Worm (Caenorhabditis elegans): ENCODE measurements around the gene gip-1.

gip-1 gene

DNA sequence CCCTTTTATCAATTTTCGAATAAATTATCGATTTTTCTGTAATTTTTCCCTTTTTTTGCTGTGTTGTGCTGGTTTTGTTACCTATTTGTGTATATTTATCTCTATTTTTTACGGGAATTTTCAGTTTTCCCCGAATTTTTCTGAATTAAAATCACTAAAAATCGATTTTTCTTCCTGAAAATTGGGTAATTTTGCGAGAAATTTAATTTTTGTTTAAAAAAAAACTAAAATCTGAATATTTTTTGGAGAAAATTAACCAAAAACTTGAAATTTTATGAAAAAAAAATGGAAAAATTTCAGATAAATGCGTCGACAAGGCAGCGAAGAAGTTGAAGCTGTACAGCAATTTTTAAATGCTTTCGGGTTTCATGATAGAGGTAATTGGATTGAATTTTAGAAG, at the start of gene gip-1:
TSS of gene gip-1 (plus strand) at position 301 of the 400 bp plus-strand sequence.
- TF ChIP-seq mdl-1 (tag; optimal IDR thresholded peaks at IDR 0.05): no peak
- no peak for TF ChIP-seq ceh-82 (tag; optimal IDR thresholded peaks at IDR 0.05)
- TF ChIP-seq nhr-28 (tag; optimal IDR thresholded peaks at IDR 0.05): no peak
- no peak for TF ChIP-seq tbx-2 (tag; optimal IDR thresholded peaks at IDR 0.05)
- no peak for TF ChIP-seq nhr-237 (tag; optimal IDR thresholded peaks at IDR 0.05)
- TF ChIP-seq aly-2 (tag; optimal IDR thresholded peaks at IDR 0.05): no peak
- TF ChIP-seq nhr-76 (tag; optimal IDR thresholded peaks at IDR 0.05): no peak
- no peak for TF ChIP-seq nhr-43 (tag; optimal IDR thresholded peaks at IDR 0.05; ENCODE audit: poor library complexity, severe bottlenecking)
- TF ChIP-seq egl-27 (tag; optimal IDR thresholded peaks at IDR 0.05): no peak

- TF ChIP-seq ZK546.5 (tag; optimal IDR thresholded peaks at IDR 0.05) (no peak), nhr-67 (tag; optimal IDR thresholded peaks at IDR 0.05) (no peak), nhr-23 (tag; optimal IDR thresholded peaks at IDR 0.05) (no peak), aly-2 (tag; optimal IDR thresholded peaks at IDR 0.05) (no peak), nhr-43 (tag; optimal IDR thresholded peaks at IDR 0.05; ENCODE audit: poor library complexity, severe bottlenecking) (no peak)
Measured at ce11 chrIII:2304149-2304548, 43.2 kb upstream of the gip-1 start.

ce11 chrIII:2304867-2305266, 42.5 kb upstream of the gip-1 start, which contains the start of gene Y54F10BM.9:
TSS of gene Y54F10BM.9 (minus strand) at chrIII:2304927.
- TF ChIP-seq ceh-82 (tag; optimal IDR thresholded peaks at IDR 0.05) (no peak), snpc-4 (tag; optimal IDR thresholded peaks at IDR 0.05) (no peak), nhr-25 (tag; optimal IDR thresholded peaks at IDR 0.05) (peak; percentile 3), ceh-28 (tag; optimal IDR thresholded peaks at IDR 0.05) (peak; percentile 19), nfya-1 (tag; optimal IDR thresholded peaks at IDR 0.05; ENCODE audit: insufficient read depth) (peak; percentile 56), pha-4 (tag; optimal IDR thresholded peaks at IDR 0.05) (peak; percentile 61), hmg-11 (tag; optimal IDR thresholded peaks at IDR 0.05) (peak; percentile 63)

DNA sequence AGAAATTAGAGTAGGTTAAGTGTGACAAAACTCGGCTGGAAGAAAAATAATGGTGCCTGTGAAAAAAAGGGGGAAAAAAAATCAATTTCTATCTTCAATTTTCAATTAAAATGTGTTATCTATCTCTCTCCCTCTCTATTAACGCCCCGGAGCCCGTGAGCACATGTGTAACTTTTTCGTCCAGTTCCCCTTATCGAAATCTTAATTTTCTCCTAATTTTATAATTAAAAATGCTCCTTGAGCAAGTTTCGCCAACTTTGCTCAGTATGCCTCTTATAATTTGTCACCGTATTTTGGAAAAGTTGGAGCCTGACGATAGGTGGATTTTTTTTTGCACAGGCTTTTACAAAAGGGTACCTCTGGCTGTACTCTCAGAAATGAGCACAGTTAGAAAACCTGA, 39.4 kb upstream of the gip-1 start, which contains the start of the genes fbxa-1 and Y54F10BM.20:
TSS of gene fbxa-1 (minus strand) at position 101 of the 400 bp plus-strand sequence.
TSS of gene Y54F10BM.20 (plus strand) at position 231 of the 400 bp plus-strand sequence.
- TF ChIP-seq eor-1 (tag; optimal IDR thresholded peaks at IDR 0.05) (no peak), nhr-67 (tag; optimal IDR thresholded peaks at IDR 0.05) (no peak), egl-27 (tag; optimal IDR thresholded peaks at IDR 0.05) (no peak), elt-1 (tag; optimal IDR thresholded peaks at IDR 0.05) (no peak), lsy-12 (tag; optimal IDR thresholded peaks at IDR 0.05) (no peak), jun-1 (tag; optimal IDR thresholded peaks at IDR 0.05) (no peak), nhr-25 (tag; optimal IDR thresholded peaks at IDR 0.05) (no peak), fos-1 (tag; optimal IDR thresholded peaks at IDR 0.05) (no peak), snpc-4 (tag; optimal IDR thresholded peaks at IDR 0.05) (no peak), unc-62 (GFP tag; optimal IDR thresholded peaks at IDR 0.05) (no peak), ztf-11 (tag; optimal IDR thresholded peaks at IDR 0.05) (no peak), mdl-1 (tag; optimal IDR thresholded peaks at IDR 0.05) (no peak), tbx-2 (tag; optimal IDR thresholded peaks at IDR 0.05) (no peak), nhr-237 (tag; optimal IDR thresholded peaks at IDR 0.05) (no peak)

DNA sequence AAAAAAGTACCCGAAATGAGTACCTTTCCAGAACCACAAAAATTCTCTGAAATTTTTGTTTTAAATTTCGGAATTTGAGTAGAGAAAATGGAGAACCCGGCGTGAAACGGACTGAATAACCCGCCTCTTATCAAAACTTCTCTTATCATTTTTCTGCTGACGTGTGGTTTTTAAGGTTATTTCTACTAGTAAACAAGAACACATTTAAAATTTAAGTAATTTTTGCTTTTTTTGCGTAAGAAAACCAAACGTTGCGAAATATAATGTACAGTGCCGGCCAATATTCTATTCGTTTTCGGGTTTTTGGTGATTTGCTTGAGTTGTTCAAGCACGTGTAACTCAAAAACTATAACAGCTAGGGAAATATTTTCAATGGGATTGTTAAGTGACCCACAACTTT, 36.4 kb upstream of the gip-1 start:
- peak; percentile 23 for TF ChIP-seq pha-4 (tag; optimal IDR thresholded peaks at IDR 0.05)
- no peak for TF ChIP-seq nhr-76 (tag; optimal IDR thresholded peaks at IDR 0.05)
- TF ChIP-seq pqm-1 (tag; optimal IDR thresholded peaks at IDR 0.05): peak; percentile 4
- TF ChIP-seq elt-2 (tag; optimal IDR thresholded peaks at IDR 0.05): peak; percentile 50

ce11 chrIII:2313985-2314494, 33.4 kb upstream of the gip-1 start, which contains the start of the genes fbxa-66 and iffb-1:
TSS of gene fbxa-66 (minus strand) at chrIII:2314035.
TSS of gene iffb-1 (plus strand) at chrIII:2314436.
- TF ChIP-seq pha-4 (tag; optimal IDR thresholded peaks at IDR 0.05) (peak; percentile 24), nhr-12 (tag; optimal IDR thresholded peaks at IDR 0.05) (no peak), hmg-11 (tag; optimal IDR thresholded peaks at IDR 0.05) (peak; percentile 51), ceh-9 (tag; optimal IDR thresholded peaks at IDR 0.05) (no peak), fkh-2 (tag; optimal IDR thresholded peaks at IDR 0.05) (no peak), ceh-28 (tag; optimal IDR thresholded peaks at IDR 0.05) (no peak), ceh-16 (tag; optimal IDR thresholded peaks at IDR 0.05) (no peak)

All from whole organism, L3 larva.